Fruit fly (Drosophila melanogaster): ENCODE measurements around the gene Glyat.
A peak's percentile ranks its signal among the peaks of the same experiment; 100 is the strongest.

Gene Glyat

DNA sequence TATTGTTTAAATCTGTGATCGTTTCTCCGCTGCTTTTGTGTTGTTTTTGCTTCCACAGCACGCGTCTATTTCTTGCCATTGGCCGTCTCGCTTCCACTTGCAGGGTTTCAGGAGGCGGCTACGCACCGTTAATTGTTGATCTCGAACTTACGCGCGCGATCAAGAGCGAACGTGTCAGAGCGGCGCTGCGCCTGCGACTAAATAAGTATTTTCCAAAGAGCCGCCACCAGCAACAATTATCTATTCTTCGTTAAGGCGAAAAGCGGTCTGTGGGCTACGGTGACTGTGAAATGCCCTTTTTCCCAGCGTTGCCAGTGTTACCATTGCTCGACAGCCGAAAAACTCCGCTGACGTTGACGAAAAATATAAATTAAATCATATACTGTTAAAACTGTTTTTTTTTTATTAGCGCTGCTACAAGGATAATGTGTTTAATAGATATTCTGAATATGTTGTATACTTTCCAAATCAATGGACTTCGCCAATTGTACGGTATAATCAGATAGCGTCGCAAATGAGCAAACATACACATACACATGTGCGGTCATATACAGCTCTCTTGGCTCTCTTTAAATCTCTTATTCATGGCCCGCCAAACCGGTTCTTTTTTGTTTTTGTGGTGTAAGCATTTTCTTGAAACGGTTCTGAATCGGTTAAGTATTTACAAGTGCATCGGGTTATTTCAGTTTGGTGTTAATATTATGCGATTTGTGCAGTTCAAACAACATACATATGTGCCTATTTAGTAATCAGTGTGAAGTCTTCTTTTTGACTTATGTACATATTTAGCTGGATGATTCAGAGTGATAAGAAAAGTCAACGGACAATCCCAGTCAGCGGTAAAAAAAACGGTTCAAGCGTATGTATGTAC lies 16.2 kb downstream of the Glyat start, which contains the start of gene pes:
TSS of gene pes (minus strand) at position 201 of the 871 bp plus-strand sequence.
- TF ChIP-seq CG10631 (GFP tag; optimal IDR thresholded peaks at IDR 0.05) = peak; percentile 51
- TF ChIP-seq CG10669 (GFP tag; optimal IDR thresholded peaks at IDR 0.05) = peak; percentile 90
- peak; percentile 92 to 96 for TF ChIP-seq ss (GFP tag; optimal IDR thresholded peaks at IDR 0.05)
- peak; percentile 53 for TF ChIP-seq vri (GFP tag; optimal IDR thresholded peaks at IDR 0.05)
- TF ChIP-seq Hr39 (GFP tag; optimal IDR thresholded peaks at IDR 0.05) = peak; percentile 22
- peak; percentile 34 for TF ChIP-seq dac (GFP tag; optimal IDR thresholded peaks at IDR 0.05)
- peak; percentile 95 for TF ChIP-seq Eip75B (GFP tag; optimal IDR thresholded peaks at IDR 0.05)
- peak; percentile 89 for TF ChIP-seq CG11762 (GFP tag; optimal IDR thresholded peaks at IDR 0.05; ENCODE audit: insufficient read depth)
- peak; percentile 88 for TF ChIP-seq CG11294 (GFP tag; IDR thresholded peaks at IDR 0.05)
- peak; percentile 87 for TF ChIP-seq CG8632 (GFP tag; optimal IDR thresholded peaks at IDR 0.05)
- peak; percentile 10 for TF ChIP-seq OdsH (GFP tag; optimal IDR thresholded peaks at IDR 0.05)
- TF ChIP-seq CG3032 (tag; optimal IDR thresholded peaks at IDR 0.05) = peak; percentile 80
- peak; percentile 91 for TF ChIP-seq net (GFP tag; optimal IDR thresholded peaks at IDR 0.05)
- peak; percentile 78 for TF ChIP-seq CG34406 (GFP tag; optimal IDR thresholded peaks at IDR 0.05)
- TF ChIP-seq svp (GFP tag) = peak; percentile 98
- peak; percentile 10 for TF ChIP-seq pdm3 (GFP tag; optimal IDR thresholded peaks at IDR 0.05)
- TF ChIP-seq CG16779 (tag; optimal IDR thresholded peaks at IDR 0.05) = peak; percentile 81
- peak; percentile 99 for TF ChIP-seq Eip78C (GFP tag)
- peak in 1 of 2 experiments; percentile 71 for TF ChIP-seq salr (GFP tag; optimal IDR thresholded peaks at IDR 0.05)
- TF ChIP-seq acj6 (GFP tag; optimal IDR thresholded peaks at IDR 0.05) = peak; percentile 93
- TF ChIP-seq Hr4 (GFP tag; optimal IDR thresholded peaks at IDR 0.05) = peak; percentile 93
- TF ChIP-seq CG6792 (GFP tag; optimal IDR thresholded peaks at IDR 0.05) = peak; percentile 89
- TF ChIP-seq cyc (GFP tag; optimal IDR thresholded peaks at IDR 0.05) = peak; percentile 92
- TF ChIP-seq eg (GFP tag; IDR thresholded peaks at IDR 0.05) = peak; percentile 89
- peak; percentile 95 for TF ChIP-seq Met (GFP tag; optimal IDR thresholded peaks at IDR 0.05)
- TF ChIP-seq CG6808 (GFP tag; optimal IDR thresholded peaks at IDR 0.05) = peak; percentile 94
- TF ChIP-seq topi (GFP tag; optimal IDR thresholded peaks at IDR 0.05) = peak; percentile 96
- peak; percentile 93 for TF ChIP-seq Eip93F (GFP tag; optimal IDR thresholded peaks at IDR 0.05)
- peak; percentile 84 for TF ChIP-seq fd85E (GFP tag; optimal IDR thresholded peaks at IDR 0.05)
- TF ChIP-seq CG31627 (GFP tag; optimal IDR thresholded peaks at IDR 0.05) = peak; percentile 88
- TF ChIP-seq fkh (GFP tag; optimal IDR thresholded peaks at IDR 0.05) = peak; percentile 96
- TF ChIP-seq CG32006 (GFP tag; optimal IDR thresholded peaks at IDR 0.05) = peak; percentile 89
- TF ChIP-seq dsx (GFP tag; optimal IDR thresholded peaks at IDR 0.05; ENCODE audit: poor library complexity, severe bottlenecking) = peak; percentile 80
- peak; percentile 88 for TF ChIP-seq CG8319 (GFP tag; optimal IDR thresholded peaks at IDR 0.05)
- TF ChIP-seq CG15336 (GFP tag; IDR thresholded peaks at IDR 0.05) = peak; percentile 64
- peak; percentile 92 for TF ChIP-seq CG11902 (GFP tag; optimal IDR thresholded peaks at IDR 0.05)
- peak; percentile 31 for TF ChIP-seq Smox (GFP tag; optimal IDR thresholded peaks at IDR 0.05)
- peak; percentile 29 for TF ChIP-seq lz (GFP tag; optimal IDR thresholded peaks at IDR 0.05)
- no peak for TF ChIP-seq CG8119 (GFP tag; IDR thresholded peaks at IDR 0.05)
- TF ChIP-seq CG1621 (tag; optimal IDR thresholded peaks at IDR 0.05) = peak; percentile 2
- TF ChIP-seq CG4318 (GFP tag; optimal IDR thresholded peaks at IDR 0.05) = peak; percentile 69
- TF ChIP-seq CG6276 (GFP tag; optimal IDR thresholded peaks at IDR 0.05) = peak; percentile 91
- TF ChIP-seq esn (GFP tag; optimal IDR thresholded peaks at IDR 0.05) = peak; percentile 40
- TF ChIP-seq Gug (GFP tag; IDR thresholded peaks at IDR 0.05) = peak; percentile 92
- TF ChIP-seq achi (GFP tag; optimal IDR thresholded peaks at IDR 0.05) = peak; percentile 42
- peak; percentile 81 for TF ChIP-seq Ets96B (tag; optimal IDR thresholded peaks at IDR 0.05)
- no peak for TF ChIP-seq Sox15 (GFP tag; optimal IDR thresholded peaks at IDR 0.05)
- peak; percentile 89 for TF ChIP-seq spab (GFP tag; optimal IDR thresholded peaks at IDR 0.05)
- TF ChIP-seq Lpt (GFP tag; optimal IDR thresholded peaks at IDR 0.05) = peak; percentile 82
- TF ChIP-seq Ets21C (GFP tag; optimal IDR thresholded peaks at IDR 0.05) = no peak

All from whole organism, prepupa.